Worm (Caenorhabditis elegans) whole organism, L4 larva: ENCODE results near the gene C17A2.3.
A peak's percentile ranks its signal among the peaks of the same experiment; 100 is the strongest.

Experiments
- D1046.2 ChIP-seq: fragments of 200-800 bp; sonication (Bioruptor generic); IDR thresholded peaks from 2 replicates; pipeline ENCODE4 v1.3.6; 2022; ENCODE audit warnings: missing genetic modification characterization, missing compliant biosample characterization
- F26F4.8 ChIP-seq: fragments of 200-800 bp; sonication (Bioruptor generic); conservative IDR thresholded peaks from 2 replicates; pipeline ENCODE4 v1.3.6; 2022; ENCODE audit warnings: missing genetic modification characterization, missing compliant biosample characterization
- F44E2.7 ChIP-seq: fragments of 200-800 bp; sonication (Bioruptor generic); IDR thresholded peaks from 2 replicates; pipeline ENCODE4 v2.1.2; 2022; ENCODE audit warnings: missing genetic modification characterization, missing compliant biosample characterization
- R02D3.7 ChIP-seq: fragments of 150-350 bp; sonication (generic microtip); optimal IDR thresholded peaks from 3 replicates; lab custom pipeline; 2014; ENCODE audit warnings: missing biosample characterization, missing genetic modification characterization
- Y105C5A.15 ChIP-seq: fragments of 200-800 bp; sonication (Bioruptor generic); IDR thresholded peaks from 2 replicates; pipeline ENCODE4 v1.3.6; 2022; ENCODE audit warnings: missing genetic modification characterization, missing compliant biosample characterization
- Y75B8A.6 ChIP-seq: fragments of 200-800 bp; sonication (Bioruptor generic); IDR thresholded peaks from 2 replicates; pipeline ENCODE4 v1.3.6; 2022; ENCODE audit warnings: missing genetic modification reagents, missing genetic modification characterization, missing compliant biosample characterization
- aha-1 ChIP-seq: fragments of 150-350 bp; peaks from one replicate; lab custom pipeline; 2014; ENCODE audit warnings: missing biosample characterization, missing genetic modification characterization
- aly-2 ChIP-seq: sonication (generic microtip); optimal IDR thresholded peaks from 2 replicates; lab custom pipeline; 2018; ENCODE audit warnings: missing biosample characterization, missing genetic modification characterization
- arid-1 ChIP-seq: fragments of 200-800 bp; sonication (Bioruptor generic); conservative IDR thresholded peaks from 2 replicates; pipeline ENCODE4 v1.3.6; 2022; ENCODE audit warnings: missing genetic modification reagents, missing genetic modification characterization, missing compliant biosample characterization
- ceh-32 ChIP-seq: sonication (generic microtip); optimal IDR thresholded peaks from 2 replicates; lab custom pipeline; 2016; ENCODE audit warnings: mild to moderate bottlenecking, missing genetic modification characterization, missing compliant biosample characterization; ENCODE audit not compliant: poor library complexity
- ces-1 ChIP-seq: fragments of 150-350 bp; sonication (generic microtip); optimal IDR thresholded peaks from 4 replicates; lab custom pipeline; 2014; ENCODE audit warnings: missing biosample characterization, missing genetic modification reagents, missing genetic modification characterization
- ctbp-1 ChIP-seq: fragments of 200-800 bp; sonication (Bioruptor generic); IDR thresholded peaks from 2 replicates; pipeline ENCODE4 v1.3.6; 2022; ENCODE audit warnings: missing genetic modification reagents, missing genetic modification characterization, missing compliant biosample characterization
- dmd-6 ChIP-seq: fragments of 200-800 bp; sonication (Bioruptor generic); IDR thresholded peaks from 2 replicates; pipeline ENCODE4 v1.3.6; 2022; ENCODE audit warnings: missing genetic modification reagents, missing genetic modification characterization, missing compliant biosample characterization
- dmd-8 ChIP-seq: fragments of 200-800 bp; sonication (Bioruptor generic); IDR thresholded peaks from 2 replicates; pipeline ENCODE4 v1.3.6; 2022; ENCODE audit warnings: missing genetic modification characterization, missing compliant biosample characterization
- dmd-9 ChIP-seq: fragments of 200-800 bp; sonication (Bioruptor generic); IDR thresholded peaks from 2 replicates; pipeline ENCODE4 v1.3.6; 2022; ENCODE audit warnings: missing genetic modification reagents, missing genetic modification characterization, missing compliant biosample characterization
- dve-1 ChIP-seq: sonication (generic microtip); optimal IDR thresholded peaks from 2 replicates; lab custom pipeline; 2017; ENCODE audit warnings: antibody characterized with exemption, mild to moderate bottlenecking, missing genetic modification characterization, missing compliant biosample characterization; ENCODE audit not compliant: insufficient read depth
- egl-27 ChIP-seq: sonication (generic microtip); optimal IDR thresholded peaks from 3 replicates; lab custom pipeline; 2017; ENCODE audit warnings: missing biosample characterization, missing genetic modification reagents, missing genetic modification characterization
- gei-8 ChIP-seq: fragments of 200-800 bp; sonication (Bioruptor generic); optimal IDR thresholded peaks from 2 replicates; lab custom pipeline; 2018; ENCODE audit warnings: mild to moderate bottlenecking, missing genetic modification characterization, missing compliant biosample characterization
- lin-1 ChIP-seq: fragments of 200-800 bp; sonication (Bioruptor generic); IDR thresholded peaks from 2 replicates; pipeline ENCODE4 v1.3.6; 2022; ENCODE audit warnings: missing genetic modification reagents, missing genetic modification characterization, missing compliant biosample characterization
- lin-15B ChIP-seq: fragments of 150-350 bp; sonication (generic microtip); optimal IDR thresholded peaks from 3 replicates; lab custom pipeline; 2014; ENCODE audit warnings: missing biosample characterization, missing genetic modification characterization
- lin-29 ChIP-seq: fragments of 200-800 bp; sonication (Bioruptor generic); IDR thresholded peaks from 2 replicates; pipeline ENCODE4 v1.3.6; 2022; ENCODE audit warnings: missing genetic modification reagents, missing genetic modification characterization, missing compliant biosample characterization
- lin-38 ChIP-seq: fragments of 200-800 bp; sonication (Bioruptor generic); IDR thresholded peaks from 2 replicates; pipeline ENCODE4 v1.3.6; 2022; ENCODE audit warnings: missing genetic modification reagents, missing genetic modification characterization, missing compliant biosample characterization
- lir-3 ChIP-seq: sonication (generic microtip); optimal IDR thresholded peaks from 2 replicates; lab custom pipeline; 2016; ENCODE audit warnings: mild to moderate bottlenecking, missing genetic modification characterization, missing compliant biosample characterization
- mdt-29 ChIP-seq: fragments of 200-800 bp; sonication (Bioruptor generic); IDR thresholded peaks from 2 replicates; pipeline ENCODE4 v1.3.6; 2022; ENCODE audit warnings: missing genetic modification reagents, missing genetic modification characterization, missing compliant biosample characterization
- mes-2 ChIP-seq: sonication (generic microtip); optimal IDR thresholded peaks from 2 replicates; lab custom pipeline; 2016; ENCODE audit warnings: missing genotype, mild to moderate bottlenecking, missing genetic modification characterization, missing compliant biosample characterization; ENCODE audit not compliant: poor library complexity, severe bottlenecking
- mxl-2 ChIP-seq: fragments of 200-800 bp; sonication (Bioruptor generic); conservative IDR thresholded peaks from 2 replicates; pipeline ENCODE4 v1.3.6; 2022; ENCODE audit warnings: missing genetic modification reagents, missing genetic modification characterization, missing compliant biosample characterization
- mxl-3 ChIP-seq: fragments of 200-800 bp; sonication (Bioruptor generic); optimal IDR thresholded peaks from 2 replicates; lab custom pipeline; 2018; ENCODE audit warnings: mild to moderate bottlenecking, missing genetic modification characterization, missing compliant biosample characterization
- nhr-11 ChIP-seq: fragments of 150-350 bp; optimal IDR thresholded peaks from 2 replicates; lab custom pipeline; 2014; ENCODE audit warnings: missing biosample characterization, missing genetic modification characterization
- nhr-25 ChIP-seq: sonication (generic microtip); optimal IDR thresholded peaks from 2 replicates; lab custom pipeline; 2017; ENCODE audit warnings: missing genetic modification characterization, mild to moderate bottlenecking, missing compliant biosample characterization, antibody characterized with exemption, moderate library complexity, borderline replicate concordance; ENCODE audit not compliant: insufficient read depth
- nhr-6 ChIP-seq: fragments of 150-350 bp; optimal IDR thresholded peaks from 2 replicates; lab custom pipeline; 2014; ENCODE audit warnings: missing biosample characterization, missing genetic modification characterization
- pha-4 ChIP-seq, 2 experiments: fragments of 150-350 bp in 1 of 2; fragments of 200-800 bp in 1 of 2; sonication (Bioruptor generic) in 1 of 2; IDR thresholded peaks in 1 of 2; optimal IDR thresholded peaks in 1 of 2; 2 replicates each; pipeline versions ENCODE4 v1.3.6 to Lab custom; 2014 to 2022; ENCODE audit warnings: missing genetic modification characterization in 2 of 2, missing genetic modification reagents in 2 of 2, missing biosample characterization in 1 of 2, missing compliant biosample characterization in 1 of 2
- pqm-1 ChIP-seq: sonication (generic microtip); optimal IDR thresholded peaks from 2 replicates; lab custom pipeline; 2017; ENCODE audit warnings: missing biosample characterization, missing genetic modification characterization
- snpc-1.2 ChIP-seq: fragments of 200-800 bp; sonication (Bioruptor generic); IDR thresholded peaks from 2 replicates; pipeline ENCODE4 v1.3.6; 2022; ENCODE audit warnings: missing genetic modification reagents, missing genetic modification characterization, missing compliant biosample characterization
- tag-97 ChIP-seq: fragments of 200-800 bp; sonication (Bioruptor generic); IDR thresholded peaks from 2 replicates; pipeline ENCODE4 v1.3.6; 2022; ENCODE audit warnings: missing genetic modification characterization, missing compliant biosample characterization
- unc-130 ChIP-seq: sonication (generic microtip); optimal IDR thresholded peaks from 2 replicates; lab custom pipeline; 2016; ENCODE audit warnings: missing genetic modification reagents, missing genetic modification characterization, missing compliant biosample characterization
- unc-62 ChIP-seq, 3 experiments: fragments of 150-350 bp in 1 of 3; sonication (generic microtip); optimal IDR thresholded peaks in 2 of 3; peaks in 1 of 3; 1 replicate in 1 of 3; 2 replicates in 2 of 3; lab custom pipeline; 2014 to 2017; ENCODE audit warnings: missing biosample characterization in 3 of 3, missing genetic modification characterization in 3 of 3, missing genetic modification reagents in 3 of 3, missing genotype in 1 of 3
- ztf-11 ChIP-seq: fragments of 150-350 bp; optimal IDR thresholded peaks from 2 replicates; lab custom pipeline; 2014; ENCODE audit warnings: missing biosample characterization, missing genetic modification characterization

C17A2.3 gene

DNA sequence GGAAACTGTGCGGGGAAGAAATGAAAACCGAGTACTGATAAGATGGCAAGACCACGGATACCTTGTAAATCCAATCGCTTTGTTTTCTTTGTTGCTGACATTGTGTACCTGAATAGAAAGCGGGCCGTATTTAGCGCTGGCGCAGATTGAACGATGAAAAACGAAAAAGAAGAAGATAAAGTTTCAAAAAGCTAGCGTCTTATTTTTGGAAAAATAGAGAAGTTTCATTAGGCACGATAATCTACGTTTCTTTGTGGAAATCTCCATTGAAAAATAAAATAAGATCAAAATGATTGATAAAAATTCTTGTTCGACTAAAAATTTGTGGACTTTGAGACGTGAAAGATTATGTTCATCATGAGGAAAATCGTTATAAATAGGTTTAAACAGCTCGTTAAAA is 7.5 kb upstream of the C17A2.3 start, which contains the start of gene oac-4:
TSS of gene oac-4 (minus strand) at position 101 of the 400 bp plus-strand sequence.
- 0 out of 2 replicates have a peak, but pooled peaks have one; percentile 6 for TF ChIP-seq ctbp-1 (GFP tag; lab: Robert Waterston, UW)
- no peak for TF ChIP-seq dmd-9 (GFP tag; lab: Robert Waterston, UW)
- no peak for TF ChIP-seq nhr-6

DNA sequence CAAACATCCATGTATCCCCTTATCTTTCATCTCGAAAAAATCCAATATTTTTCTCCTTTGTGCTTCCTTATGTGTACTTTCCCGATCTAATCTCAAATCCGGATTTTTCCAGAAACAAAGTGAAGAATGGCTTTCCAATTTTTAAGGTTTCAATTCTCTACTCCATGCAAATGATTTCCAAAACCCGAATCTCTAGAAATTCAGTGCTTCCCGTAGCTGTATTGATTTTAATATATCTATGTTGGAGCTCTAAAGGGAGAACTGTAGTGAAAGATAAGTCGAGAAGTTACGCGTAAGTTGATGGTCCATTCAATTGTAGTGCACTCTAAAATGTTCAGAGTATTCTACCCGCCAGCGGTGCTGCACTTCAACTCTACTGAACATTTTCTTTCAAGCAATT is 3.8 kb upstream of the C17A2.3 start, which contains the start of gene C17A2.4:
TSS of gene C17A2.4 (plus strand) at position 301 of the 400 bp plus-strand sequence.
- TF ChIP-seq aha-1 (peak; percentile 10), lin-1 (no peak)

DNA sequence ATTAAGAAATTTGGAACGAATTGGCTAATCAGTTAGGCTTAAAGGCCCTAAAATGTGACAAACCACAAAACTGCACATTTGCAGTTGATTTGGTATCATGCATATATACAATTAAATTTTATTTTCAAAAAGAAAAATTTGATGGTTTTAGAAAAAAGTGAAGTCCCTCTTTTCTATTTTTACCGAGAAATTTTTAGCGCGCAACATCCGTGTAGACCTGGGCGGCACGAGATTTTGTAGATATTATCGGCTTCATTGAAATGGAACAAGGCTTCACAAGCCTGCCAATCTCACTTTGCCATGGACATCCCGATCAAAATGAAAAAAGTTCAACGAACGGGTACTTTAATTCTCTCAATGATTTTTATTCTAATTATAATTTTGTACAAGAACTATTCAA is 2.6 kb downstream of the C17A2.3 start, which contains the start of gene C17A2.2:
TSS of gene C17A2.2 (plus strand) at position 301 of the 400 bp plus-strand sequence.
- TF ChIP-seq tag-97 (GFP tag; lab: Robert Waterston, UW) (no peak), unc-62 (GFP tag; optimal IDR thresholded peaks at IDR 0.05 in 1 of 2; lab: Kevin White, UChicago) (peak in 1 of 2 experiments; percentile 69), unc-62 (tag; optimal IDR thresholded peaks at IDR 0.05; lab: Kevin White, UChicago) (no peak)

DNA sequence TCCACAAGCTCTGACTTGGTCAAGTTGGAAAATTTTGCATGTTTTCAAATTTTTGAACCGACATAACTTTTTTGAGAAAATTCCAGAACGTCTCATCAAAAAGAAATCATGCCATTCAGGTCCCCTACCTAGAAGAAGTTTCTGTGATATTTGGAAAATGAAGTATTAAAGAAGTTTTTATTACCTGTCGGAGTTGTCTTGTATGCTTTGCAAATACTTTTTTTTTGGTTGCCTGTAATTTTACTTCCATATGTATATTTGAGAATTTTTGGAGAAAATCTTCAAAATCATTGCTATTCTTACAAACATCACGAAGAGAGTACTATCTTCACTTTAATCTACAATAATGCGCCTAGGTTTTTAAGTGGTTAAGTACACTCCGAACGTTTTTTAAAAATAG is 7.2 kb downstream of the C17A2.3 start, which contains the start of gene nhr-72:
TSS of gene nhr-72 (minus strand) at position 101 of the 400 bp plus-strand sequence.
- TF ChIP-seq pqm-1 (tag; lab: Kevin White, UChicago): no peak
- no peak for TF ChIP-seq dmd-8 (GFP tag; lab: Robert Waterston, UW)
- TF ChIP-seq gei-8 (GFP tag; lab: Kevin White, UChicago): no peak
- no peak for TF ChIP-seq lin-29
- TF ChIP-seq mxl-3 (GFP tag; lab: Kevin White, UChicago): no peak
- TF ChIP-seq nhr-11: no peak
- no peak for TF ChIP-seq unc-130 (GFP tag; lab: Kevin White, UChicago)
- TF ChIP-seq R02D3.7 (tag; lab: Kevin White, UChicago): no peak
- no peak for TF ChIP-seq mdt-29 (GFP tag; lab: Robert Waterston, UW)
- TF ChIP-seq pha-4 (GFP tag; IDR thresholded peaks at IDR 0.05; lab: Robert Waterston, UW): no peak
- TF ChIP-seq pha-4 (tag; optimal IDR thresholded peaks at IDR 0.05; lab: Kevin White, UChicago): no peak
- no peak for TF ChIP-seq egl-27 (tag; lab: Kevin White, UChicago)
- no peak for TF ChIP-seq nhr-25
- TF ChIP-seq lin-38 (GFP tag; lab: Robert Waterston, UW): no peak
- TF ChIP-seq lir-3 (tag; lab: Kevin White, UChicago): no peak
- no peak for TF ChIP-seq ztf-11 (tag; lab: Kevin White, UChicago)

DNA sequence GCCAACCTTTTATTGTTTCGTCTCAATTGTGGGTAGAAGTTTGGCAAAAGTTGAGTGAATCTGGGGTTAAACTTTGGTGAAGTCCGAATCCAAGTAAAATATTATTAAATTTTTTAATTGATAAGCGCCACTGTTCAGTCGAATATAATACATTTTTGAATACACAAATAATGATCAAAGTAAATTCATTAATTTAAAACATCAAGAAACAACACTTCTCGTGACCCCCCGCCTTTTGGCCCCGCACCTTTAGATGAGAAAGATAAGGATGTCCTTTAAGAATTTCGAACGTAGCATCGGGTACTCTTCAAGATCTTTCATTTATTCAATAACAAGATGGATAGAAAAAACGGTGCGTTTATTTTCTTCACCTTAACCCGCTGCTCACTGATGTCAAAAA is 9.2 kb downstream of the C17A2.3 start, which contains the start of gene nhr-257:
TSS of gene nhr-257 (plus strand) at position 301 of the 400 bp plus-strand sequence.
- TF ChIP-seq dve-1 (no peak), mdt-29 (GFP tag; lab: Robert Waterston, UW) (no peak), D1046.2 (GFP tag; lab: Robert Waterston, UW) (no peak), F44E2.7 (GFP tag; lab: Robert Waterston, UW) (no peak), ctbp-1 (GFP tag; lab: Robert Waterston, UW) (no peak), egl-27 (tag; lab: Kevin White, UChicago) (no peak), arid-1 (no peak), F26F4.8 (no peak), Y75B8A.6 (no peak)

DNA sequence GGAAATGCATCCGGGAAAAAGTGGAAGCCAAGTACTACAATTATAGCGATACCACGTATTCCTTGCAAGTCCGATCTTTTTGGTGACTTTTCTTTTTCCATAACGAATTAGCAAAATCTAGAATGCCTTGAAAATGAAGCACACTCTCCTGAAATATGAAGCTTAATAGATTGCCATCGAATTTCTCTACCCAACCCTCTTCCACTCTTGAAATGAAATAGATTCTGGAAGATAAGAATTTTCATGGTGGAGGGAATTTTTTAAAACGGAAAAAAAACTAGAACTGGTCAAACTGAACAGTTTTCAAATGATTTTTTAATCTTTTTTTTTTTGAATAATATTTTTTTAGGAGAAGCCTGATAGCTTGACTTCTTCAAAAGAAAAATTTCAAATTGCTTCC is 17.4 kb downstream of the C17A2.3 start, which contains the start of gene oac-11:
TSS of gene oac-11 (minus strand) at position 101 of the 400 bp plus-strand sequence.
- no peak for TF ChIP-seq nhr-6
- TF ChIP-seq nhr-11: no peak
- TF ChIP-seq dmd-9 (GFP tag; lab: Robert Waterston, UW): no peak
- no peak for TF ChIP-seq lin-15B
- no peak for TF ChIP-seq snpc-1.2 (GFP tag; lab: Robert Waterston, UW)
- no peak for TF ChIP-seq ces-1 (GFP tag; lab: Kevin White, UChicago)
- no peak for TF ChIP-seq dmd-6
- no peak for TF ChIP-seq mxl-2 (GFP tag; lab: Robert Waterston, UW)
- TF ChIP-seq Y105C5A.15 (GFP tag; lab: Robert Waterston, UW): no peak
- no peak for TF ChIP-seq ceh-32 (tag; lab: Kevin White, UChicago)
- TF ChIP-seq mes-2 (tag; lab: Kevin White, UChicago): no peak
- no peak for TF ChIP-seq tag-97 (GFP tag; lab: Robert Waterston, UW)
- no peak for TF ChIP-seq aly-2 (tag; lab: Kevin White, UChicago)
- TF ChIP-seq D1046.2 (GFP tag; lab: Robert Waterston, UW): no peak
